Worm (Caenorhabditis elegans) whole organism, young adult: ENCODE results near the gene C04E6.8.

Source experiments
- B0336.3 ChIP-seq: fragments of 200-800 bp; sonication (Bioruptor generic); IDR thresholded peaks from 2 replicates; pipeline ENCODE4 v1.3.6; 2022; ENCODE audit warnings: missing genetic modification characterization, missing compliant biosample characterization
- C17E4.6 ChIP-seq: fragments of 200-800 bp; sonication (Bioruptor generic); IDR thresholded peaks from 2 replicates; pipeline ENCODE4 v1.3.6; 2022; ENCODE audit warnings: missing genetic modification reagents, missing genetic modification characterization, missing compliant biosample characterization
- D2030.7 ChIP-seq: fragments of 200-800 bp; sonication (Bioruptor generic); IDR thresholded peaks from 2 replicates; pipeline ENCODE4 v1.3.6; 2022; ENCODE audit warnings: missing genetic modification reagents, missing genetic modification characterization, missing compliant biosample characterization
- F22D6.2 ChIP-seq: sonication (generic microtip); optimal IDR thresholded peaks from 2 replicates; lab custom pipeline; 2016; ENCODE audit warnings: mild to moderate bottlenecking, missing genetic modification characterization, missing compliant biosample characterization
- F33H1.4 ChIP-seq: fragments of 200-800 bp; sonication (Bioruptor generic); IDR thresholded peaks from 2 replicates; pipeline ENCODE4 v1.3.6; 2022; ENCODE audit warnings: missing genetic modification reagents, missing genetic modification characterization, missing compliant biosample characterization
- T07F8.4 ChIP-seq: sonication (generic microtip); optimal IDR thresholded peaks from 2 replicates; lab custom pipeline; 2016; ENCODE audit warnings: mild to moderate bottlenecking, missing genetic modification characterization, moderate library complexity, missing compliant biosample characterization
- ama-1 ChIP-seq, 3 experiments: fragments of 150-350 bp in 1 of 3; sonication (generic microtip) in 2 of 3; optimal IDR thresholded peaks; 2 replicates each; lab custom pipeline; 2014 to 2018; ENCODE audit warnings: missing biosample characterization in 2 of 3, missing genetic modification characterization in 2 of 3, missing genetic modification reagents in 2 of 3
- athp-1 ChIP-seq: sonication (generic microtip); optimal IDR thresholded peaks from 2 replicates; lab custom pipeline; 2017; ENCODE audit warnings: mild to moderate bottlenecking, missing genetic modification characterization, missing compliant biosample characterization
- cebp-1 ChIP-seq, 2 experiments: fragments of 200-800 bp in 1 of 2; sonication (Bioruptor generic) in 1 of 2; sonication (generic microtip) in 1 of 2; IDR thresholded peaks in 1 of 2; optimal IDR thresholded peaks in 1 of 2; 2 replicates each; pipeline versions ENCODE4 v1.3.6 to Lab custom; 2017 to 2022; ENCODE audit warnings: missing compliant biosample characterization in 2 of 2, missing genetic modification characterization in 2 of 2, mild to moderate bottlenecking in 1 of 2, missing genetic modification reagents in 1 of 2, moderate library complexity in 1 of 2
- ceh-58 ChIP-seq: fragments of 200-800 bp; sonication (Bioruptor generic); IDR thresholded peaks from 2 replicates; pipeline ENCODE4 v1.3.6; 2022; ENCODE audit warnings: missing genetic modification characterization, missing compliant biosample characterization
- ceh-79 ChIP-seq: sonication (generic microtip); optimal IDR thresholded peaks from 2 replicates; lab custom pipeline; 2017; ENCODE audit warnings: mild to moderate bottlenecking, missing genetic modification characterization, missing compliant biosample characterization
- egl-18 ChIP-seq: fragments of 200-800 bp; sonication (Bioruptor generic); IDR thresholded peaks from 2 replicates; pipeline ENCODE4 v1.3.6; 2022; ENCODE audit warnings: missing genetic modification reagents, missing genetic modification characterization, missing compliant biosample characterization
- egrh-3 ChIP-seq: fragments of 200-800 bp; sonication (Bioruptor generic); IDR thresholded peaks from 2 replicates; pipeline ENCODE4 v1.3.6; 2022; ENCODE audit warnings: missing genetic modification reagents, missing genetic modification characterization, missing compliant biosample characterization
- ets-4 ChIP-seq: fragments of 200-800 bp; sonication (Bioruptor generic); optimal IDR thresholded peaks from 2 replicates; lab custom pipeline; 2018; ENCODE audit warnings: mild to moderate bottlenecking, missing genetic modification characterization, missing compliant biosample characterization
- hmg-1.2 ChIP-seq: fragments of 200-800 bp; sonication (Bioruptor generic); IDR thresholded peaks from 2 replicates; pipeline ENCODE4 v1.3.6; 2022; ENCODE audit warnings: missing genetic modification reagents, missing genetic modification characterization, missing compliant biosample characterization
- hsf-1 ChIP-seq: fragments of 200-800 bp; sonication (Bioruptor generic); IDR thresholded peaks from 2 replicates; pipeline ENCODE4 v1.3.6; 2022; ENCODE audit warnings: missing genetic modification reagents, missing genetic modification characterization, missing compliant biosample characterization
- let-526 ChIP-seq: fragments of 200-800 bp; sonication (Bioruptor generic); IDR thresholded peaks from 2 replicates; pipeline ENCODE4 v1.3.6; 2022; ENCODE audit warnings: missing genetic modification reagents, missing genetic modification characterization, missing compliant biosample characterization
- let-607 ChIP-seq, 2 experiments: fragments of 200-800 bp in 1 of 2; sonication (Bioruptor generic) in 1 of 2; sonication (generic microtip) in 1 of 2; optimal IDR thresholded peaks; 2 replicates each; lab custom pipeline; 2016 to 2018; ENCODE audit warnings: mild to moderate bottlenecking in 2 of 2, missing compliant biosample characterization in 2 of 2, missing genetic modification characterization in 2 of 2, moderate library complexity in 2 of 2, missing genotype in 1 of 2
- lin-26 ChIP-seq: fragments of 200-800 bp; sonication (Bioruptor generic); IDR thresholded peaks from 2 replicates; pipeline ENCODE4 v1.3.6; 2022; ENCODE audit warnings: missing genetic modification reagents, missing genetic modification characterization, missing compliant biosample characterization
- madf-3 ChIP-seq: fragments of 200-800 bp; sonication (Bioruptor generic); IDR thresholded peaks from 2 replicates; pipeline ENCODE4 v1.3.6; 2022; ENCODE audit warnings: missing genetic modification reagents, missing genetic modification characterization, missing compliant biosample characterization
- madf-6 ChIP-seq: fragments of 200-800 bp; sonication (Bioruptor generic); IDR thresholded peaks from 2 replicates; pipeline ENCODE4 v1.3.6; 2022; ENCODE audit warnings: missing genetic modification reagents, missing genetic modification characterization, missing compliant biosample characterization
- mcd-1 ChIP-seq: fragments of 200-800 bp; sonication (Bioruptor generic); IDR thresholded peaks from 2 replicates; pipeline ENCODE4 v1.3.6; 2022; ENCODE audit warnings: missing genetic modification reagents, missing genetic modification characterization, missing compliant biosample characterization
- mes-4 ChIP-seq: sonication (generic microtip); optimal IDR thresholded peaks from 2 replicates; lab custom pipeline; 2016; ENCODE audit warnings: missing genotype, missing genetic modification characterization, missing compliant biosample characterization
- nfya-1 ChIP-seq: sonication (generic microtip); optimal IDR thresholded peaks from 2 replicates; lab custom pipeline; 2017; ENCODE audit warnings: antibody characterized with exemption, missing compliant biosample characterization, missing genetic modification characterization, borderline replicate concordance; ENCODE audit not compliant: insufficient read depth
- nhr-120 ChIP-seq: fragments of 200-800 bp; sonication (Bioruptor generic); IDR thresholded peaks from 2 replicates; pipeline ENCODE4 v1.3.6; 2022; ENCODE audit warnings: missing genetic modification characterization, missing compliant biosample characterization
- nhr-80 ChIP-seq: sonication (generic microtip); optimal IDR thresholded peaks from 2 replicates; lab custom pipeline; 2016; ENCODE audit warnings: missing genetic modification characterization, missing compliant biosample characterization
- nhr-90 ChIP-seq: sonication (generic microtip); optimal IDR thresholded peaks from 2 replicates; lab custom pipeline; 2016; ENCODE audit warnings: missing genotype, mild to moderate bottlenecking, missing genetic modification characterization, missing compliant biosample characterization
- rcor-1 ChIP-seq: fragments of 200-800 bp; sonication (Bioruptor generic); IDR thresholded peaks from 2 replicates; pipeline ENCODE4 v1.3.6; 2022; ENCODE audit warnings: missing genetic modification reagents, missing genetic modification characterization, missing compliant biosample characterization
- snpc-1.1 ChIP-seq: sonication (generic microtip); optimal IDR thresholded peaks from 2 replicates; lab custom pipeline; 2017; ENCODE audit warnings: missing genetic modification characterization, mild to moderate bottlenecking, missing compliant biosample characterization, antibody characterized with exemption, moderate library complexity, missing genotype, missing genetic modification reagents; ENCODE audit not compliant: insufficient read depth
- snpc-1.3 ChIP-seq: sonication (generic microtip); optimal IDR thresholded peaks from 2 replicates; lab custom pipeline; 2017; ENCODE audit warnings: missing genetic modification characterization, mild to moderate bottlenecking, missing compliant biosample characterization, antibody characterized with exemption, moderate library complexity, missing genotype, missing genetic modification reagents; ENCODE audit not compliant: insufficient read depth
- snpc-3.4 ChIP-seq: sonication (generic microtip); optimal IDR thresholded peaks from 2 replicates; lab custom pipeline; 2017; ENCODE audit warnings: missing genetic modification characterization, mild to moderate bottlenecking, missing compliant biosample characterization, antibody characterized with exemption, moderate library complexity, missing genotype, missing genetic modification reagents
- snpc-4 ChIP-seq, 5 experiments: fragments of 150-350 bp in 1 of 5; sonication (generic microtip) in 4 of 5; optimal IDR thresholded peaks; 2 replicates each; lab custom pipeline; 2014 to 2018; ENCODE audit warnings: missing genetic modification characterization in 5 of 5, missing biosample characterization in 3 of 5, antibody characterized with exemption in 2 of 5, mild to moderate bottlenecking in 2 of 5, missing compliant biosample characterization in 2 of 5, missing genotype in 2 of 5, moderate library complexity in 2 of 5, missing genetic modification reagents in 1 of 5
- sptf-2 ChIP-seq: fragments of 200-800 bp; sonication (Bioruptor generic); optimal IDR thresholded peaks from 2 replicates; lab custom pipeline; 2018; ENCODE audit warnings: mild to moderate bottlenecking, missing genetic modification characterization, missing compliant biosample characterization
- tbp1 ChIP-seq: fragments of 200-800 bp; sonication (Bioruptor generic); optimal IDR thresholded peaks from 2 replicates; lab custom pipeline; 2018; ENCODE audit warnings: mild to moderate bottlenecking, missing genetic modification characterization, missing compliant biosample characterization
- unc-130 ChIP-seq: sonication (generic microtip); optimal IDR thresholded peaks from 2 replicates; lab custom pipeline; 2016; ENCODE audit warnings: missing genetic modification reagents, missing genetic modification characterization, missing compliant biosample characterization
- unc-62 ChIP-seq: fragments of 150-350 bp; optimal IDR thresholded peaks from 2 replicates; lab custom pipeline; 2014; ENCODE audit warnings: missing biosample characterization, missing genetic modification reagents, missing genetic modification characterization
- xnd-1 ChIP-seq: sonication (generic microtip); optimal IDR thresholded peaks from 2 replicates; lab custom pipeline; 2016; ENCODE audit warnings: missing genotype, missing genetic modification reagents, missing genetic modification characterization, missing compliant biosample characterization
- zfh-2 ChIP-seq: fragments of 200-800 bp; sonication (Bioruptor generic); conservative IDR thresholded peaks from 2 replicates; pipeline ENCODE4 v1.3.6; 2022; ENCODE audit warnings: missing genetic modification reagents, missing genetic modification characterization, missing compliant biosample characterization
- zim-3 ChIP-seq: sonication (generic microtip); optimal IDR thresholded peaks from 2 replicates; lab custom pipeline; 2017; ENCODE audit warnings: mild to moderate bottlenecking, missing genetic modification characterization, moderate library complexity, missing compliant biosample characterization
- ztf-18 ChIP-seq: sonication (generic microtip); optimal IDR thresholded peaks from 2 replicates; lab custom pipeline; 2016; ENCODE audit warnings: missing genotype, mild to moderate bottlenecking, missing genetic modification characterization, missing compliant biosample characterization
- ztf-25 ChIP-seq: fragments of 200-800 bp; sonication (Bioruptor generic); IDR thresholded peaks from 2 replicates; pipeline ENCODE4 v1.3.6; 2022; ENCODE audit warnings: missing genetic modification reagents, missing genetic modification characterization, missing compliant biosample characterization
- ztf-28 ChIP-seq: fragments of 200-800 bp; sonication (Bioruptor generic); IDR thresholded peaks from 2 replicates; pipeline ENCODE4 v1.3.6; 2022; ENCODE audit warnings: missing genetic modification reagents, missing genetic modification characterization, missing compliant biosample characterization
- ztf-3 ChIP-seq: fragments of 200-800 bp; sonication (Bioruptor generic); optimal IDR thresholded peaks from 2 replicates; lab custom pipeline; 2018; ENCODE audit warnings: mild to moderate bottlenecking, missing genetic modification characterization, missing compliant biosample characterization

Gene C04E6.8

ce11 chrV:5832799-5833198 lies 50.8 kb downstream of the C04E6.8 start (continued):
- TF ChIP-seq F22D6.2 (tag; lab: Kevin White, UChicago) (peak; percentile 13), B0336.3 (peak; percentile 61), ama-1 (optimal IDR thresholded peaks at IDR 0.05; lab: Kevin White, UChicago) (no peak), ama-1 (GFP tag; optimal IDR thresholded peaks at IDR 0.05; lab: Kevin White, UChicago) (peak in 1 of 2 experiments; percentile 56), D2030.7 (GFP tag; lab: Robert Waterston, UW) (0 out of 2 replicates have a peak, but pooled peaks have one; percentile 15), rcor-1 (GFP tag; lab: Robert Waterston, UW) (no peak), nhr-80 (tag; lab: Kevin White, UChicago) (no peak), ztf-18 (tag; lab: Kevin White, UChicago) (no peak), hsf-1 (0 out of 2 replicates have a peak, but pooled peaks have one; percentile 10), athp-1 (tag; lab: Kevin White, UChicago) (no peak), snpc-4 (GFP tag; optimal IDR thresholded peaks at IDR 0.05; lab: Kevin White, UChicago) (no peak), snpc-4 (tag; optimal IDR thresholded peaks at IDR 0.05; lab: Kevin White, UChicago) (peak in 1 of 4 experiments; percentile 5), ztf-28 (GFP tag; lab: Robert Waterston, UW) (no peak), unc-130 (no peak), mes-4 (tag; lab: Kevin White, UChicago) (no peak), C17E4.6 (no peak), madf-6 (peak; percentile 58), lin-26 (GFP tag; lab: Robert Waterston, UW) (peak; percentile 50; the same call in 1 of the 2 replicates), snpc-1.1 (tag; lab: Kevin White, UChicago) (no peak), let-526 (GFP tag; lab: Robert Waterston, UW) (no peak), nfya-1 (tag; lab: Kevin White, UChicago) (no peak), tbp1 (GFP tag; lab: Kevin White, UChicago) (peak; percentile 27), nhr-120 (GFP tag; lab: Robert Waterston, UW) (no peak), ceh-58 (GFP tag; lab: Robert Waterston, UW) (0 out of 2 replicates have a peak, but pooled peaks have one; percentile 18), let-607 (tag; optimal IDR thresholded peaks at IDR 0.05; lab: Kevin White, UChicago) (no peak), ets-4 (GFP tag; lab: Kevin White, UChicago) (no peak), cebp-1 (GFP tag; IDR thresholded peaks at IDR 0.05; lab: Robert Waterston, UW) (no peak), cebp-1 (tag; optimal IDR thresholded peaks at IDR 0.05; lab: Kevin White, UChicago) (peak; percentile 29), T07F8.4 (tag; lab: Kevin White, UChicago) (no peak), snpc-3.4 (tag; lab: Kevin White, UChicago) (no peak), sptf-2 (GFP tag; lab: Kevin White, UChicago) (no peak), snpc-1.3 (tag; lab: Kevin White, UChicago) (no peak), nhr-90 (tag; lab: Kevin White, UChicago) (no peak), madf-3 (GFP tag; lab: Robert Waterston, UW) (0 out of 2 replicates have a peak, but pooled peaks have one; percentile 38), mcd-1 (GFP tag; lab: Robert Waterston, UW) (0 out of 2 replicates have a peak, but pooled peaks have one; percentile 13), zim-3 (tag; lab: Kevin White, UChicago) (no peak), F33H1.4 (GFP tag; lab: Robert Waterston, UW) (peak; percentile 17; the same call in 1 of the 2 replicates), unc-62 (GFP tag; lab: Kevin White, UChicago) (no peak), zfh-2 (GFP tag; lab: Robert Waterston, UW) (no peak), hmg-1.2 (GFP tag; lab: Robert Waterston, UW) (no peak), xnd-1 (no peak), ztf-3 (GFP tag; lab: Kevin White, UChicago) (no peak), egrh-3 (GFP tag; lab: Robert Waterston, UW) (no peak), ceh-79 (tag; lab: Kevin White, UChicago) (no peak), egl-18 (no peak), ztf-25 (GFP tag; lab: Robert Waterston, UW) (no peak)
